Worm (Caenorhabditis elegans): Measurements from ENCODE around the gene ash-2.
A peak's percentile ranks its signal among the peaks of the same experiment; 100 is the strongest.

ash-2 gene

ce11 chrII:11980110-11980509 is 472 bp downstream of the ash-2 start (continued):
- TF ChIP-seq efl-1 (optimal IDR thresholded peaks at IDR 0.05) (peak; percentile 83 to 90), efl-1 (GFP tag; optimal IDR thresholded peaks at IDR 0.05 in 1 of 2) (peak; percentile 69 to 97), mab-9 (GFP tag; IDR thresholded peaks at IDR 0.05) (peak; percentile 80), unc-130 (tag; optimal IDR thresholded peaks at IDR 0.05) (peak; percentile 95), swsn-7 (tag; optimal IDR thresholded peaks at IDR 0.05) (peak; percentile 87), nhr-12 (tag; optimal IDR thresholded peaks at IDR 0.05) (no peak), F16B12.6 (tag; optimal IDR thresholded peaks at IDR 0.05) (peak; percentile 34), hlh-4 (tag; optimal IDR thresholded peaks at IDR 0.05) (peak; percentile 61), alr-1 (tag; optimal IDR thresholded peaks at IDR 0.05; ENCODE audit: borderline replicate concordance) (no peak), ceh-88 (GFP tag; IDR thresholded peaks at IDR 0.05) (peak; percentile 89), efl-3 (GFP tag; optimal IDR thresholded peaks at IDR 0.05) (peak; percentile 47), grh-1 (GFP tag; IDR thresholded peaks at IDR 0.05) (peak; percentile 75), ceh-63 (GFP tag; optimal IDR thresholded peaks at IDR 0.05) (no peak), ceh-82 (tag; optimal IDR thresholded peaks at IDR 0.05) (peak; percentile 88 to 92 (median 90)), nhr-77 (tag; optimal IDR thresholded peaks at IDR 0.05) (peak; percentile 61), lin-35 (GFP tag; optimal IDR thresholded peaks at IDR 0.05) (peak; percentile 72 to 83), unc-98 (GFP tag; IDR thresholded peaks at IDR 0.05) (peak; percentile 22; the same call in 1 of the 2 replicates), nhr-71 (tag; optimal IDR thresholded peaks at IDR 0.05) (peak; percentile 94), isw-1 (GFP tag; IDR thresholded peaks at IDR 0.05) (peak; percentile 88), pax-3 (tag; optimal IDR thresholded peaks at IDR 0.05) (peak; percentile 87), ceh-90 (tag; optimal IDR thresholded peaks at IDR 0.05) (peak; percentile 40), zip-4 (GFP tag; optimal IDR thresholded peaks at IDR 0.05) (peak; percentile 67), dsc-1 (tag; optimal IDR thresholded peaks at IDR 0.05) (peak; percentile 84), blmp-1 (tag; optimal IDR thresholded peaks at IDR 0.05) (peak; percentile 56), pqm-1 (tag; optimal IDR thresholded peaks at IDR 0.05) (no peak), lin-13 (GFP tag; optimal IDR thresholded peaks at IDR 0.05) (peak; percentile 86), ztf-11 (tag; optimal IDR thresholded peaks at IDR 0.05) (peak in 1 of 2 experiments; percentile 87), ces-1 (GFP tag; optimal IDR thresholded peaks at IDR 0.05) (peak; percentile 77), hpl-2 (GFP tag; optimal IDR thresholded peaks at IDR 0.05) (no peak), C04F5.9 (tag; optimal IDR thresholded peaks at IDR 0.05) (peak; percentile 73), fkh-4 (tag; optimal IDR thresholded peaks at IDR 0.05; ENCODE audit: borderline replicate concordance) (peak; percentile 53), sptf-1 (tag; optimal IDR thresholded peaks at IDR 0.05) (no peak), lir-3 (tag; optimal IDR thresholded peaks at IDR 0.05; ENCODE audit: poor library complexity) (no peak), tbx-2 (tag; optimal IDR thresholded peaks at IDR 0.05) (peak; percentile 89), snu-23 (GFP tag; optimal IDR thresholded peaks at IDR 0.05) (peak; percentile 90), unc-30 (tag; optimal IDR thresholded peaks at IDR 0.05) (no peak), fkh-8 (tag; optimal IDR thresholded peaks at IDR 0.05) (peak; percentile 96), C34B4.2 (tag; optimal IDR thresholded peaks at IDR 0.05) (no peak), mep-1 (tag; optimal IDR thresholded peaks at IDR 0.05) (peak; percentile 93), fos-1 (tag; optimal IDR thresholded peaks at IDR 0.05) (peak; percentile 66), lin-14 (GFP tag; optimal IDR thresholded peaks at IDR 0.05) (peak; percentile 95), dpl-1 (GFP tag; optimal IDR thresholded peaks at IDR 0.05) (peak; percentile 68 to 79 (median 79)), rnt-1 (tag; optimal IDR thresholded peaks at IDR 0.05) (no peak), lsy-2 (tag; optimal IDR thresholded peaks at IDR 0.05) (peak; percentile 93 to 94), elt-2 (tag; optimal IDR thresholded peaks at IDR 0.05) (peak; percentile 75), unc-62 (GFP tag; optimal IDR thresholded peaks at IDR 0.05) (no peak), fkh-10 (GFP tag; optimal IDR thresholded peaks at IDR 0.05) (peak; percentile 80), nhr-28 (tag; optimal IDR thresholded peaks at IDR 0.05) (no peak), sup-37 (GFP tag; optimal IDR thresholded peaks at IDR 0.05) (no peak), nhr-19 (GFP tag; conservative IDR thresholded peaks at IDR 0.05) (peak; percentile 91), ceh-8 (GFP tag; optimal IDR thresholded peaks at IDR 0.05) (peak; percentile 90), irx-1 (tag; optimal IDR thresholded peaks at IDR 0.05) (peak; percentile 33), lin-39 (tag; optimal IDR thresholded peaks at IDR 0.05) (peak; percentile 45)

Data from whole organism, L1 larva.